Worm (Caenorhabditis elegans): Measurements from ENCODE around the gene srsx-19.

- TF ChIP-seq zag-1 (tag; optimal IDR thresholded peaks at IDR 0.05) (no peak), nhr-25 (tag; optimal IDR thresholded peaks at IDR 0.05) (no peak), ztf-4 (tag; optimal IDR thresholded peaks at IDR 0.05) (no peak), snpc-4 (tag; optimal IDR thresholded peaks at IDR 0.05) (no peak), skn-1 (tag; optimal IDR thresholded peaks at IDR 0.05) (no peak), aly-2 (tag; optimal IDR thresholded peaks at IDR 0.05) (no peak), egl-5 (tag; optimal IDR thresholded peaks at IDR 0.05) (no peak), lsy-12 (tag; optimal IDR thresholded peaks at IDR 0.05) (no peak), ceh-9 (tag; optimal IDR thresholded peaks at IDR 0.05) (no peak), ZK546.5 (tag; optimal IDR thresholded peaks at IDR 0.05) (no peak)
Measured at ce11 chrV:13863700-13864099, 23.8 kb upstream of the srsx-19 start.

Measured in whole organism, L3 larva.